Fruit fly (Drosophila melanogaster): Measurements from ENCODE around the gene CG11619.

- no peak for TF ChIP-seq CG8478 (optimal IDR thresholded peaks at IDR 0.05)
- TF ChIP-seq CTCF (optimal IDR thresholded peaks at IDR 0.05): no peak
Measured at dm6 chr3L:19004120-19004519, 16.0 kb upstream of the CG11619 start.
